Worm (Caenorhabditis elegans) whole organism, young adult: ENCODE data around the gene nfm-1.

Experiments used
- F22D6.2 ChIP-seq: sonication (generic microtip); optimal IDR thresholded peaks from 2 replicates; lab custom pipeline; 2016; ENCODE audit warnings: mild to moderate bottlenecking, missing genetic modification characterization, missing compliant biosample characterization
- K12H6.12 ChIP-seq: fragments of 200-800 bp; sonication (Bioruptor generic); optimal IDR thresholded peaks from 2 replicates; lab custom pipeline; 2018; ENCODE audit warnings: mild to moderate bottlenecking, missing genetic modification characterization, missing compliant biosample characterization
- ama-1 ChIP-seq, 3 experiments: fragments of 150-350 bp in 1 of 3; sonication (generic microtip) in 2 of 3; optimal IDR thresholded peaks; 2 replicates each; lab custom pipeline; 2014 to 2018; ENCODE audit warnings: missing biosample characterization in 2 of 3, missing genetic modification characterization in 2 of 3, missing genetic modification reagents in 2 of 3
- lin-26 ChIP-seq: fragments of 200-800 bp; sonication (Bioruptor generic); IDR thresholded peaks from 2 replicates; pipeline ENCODE4 v1.3.6; 2022; ENCODE audit warnings: missing genetic modification reagents, missing genetic modification characterization, missing compliant biosample characterization
- mes-4 ChIP-seq: sonication (generic microtip); optimal IDR thresholded peaks from 2 replicates; lab custom pipeline; 2016; ENCODE audit warnings: missing genotype, missing genetic modification characterization, missing compliant biosample characterization
- pha-4 ChIP-seq: fragments of 150-350 bp; sonication (generic microtip); optimal IDR thresholded peaks from 2 replicates; lab custom pipeline; 2014; ENCODE audit warnings: missing biosample characterization, missing genetic modification reagents, missing genetic modification characterization
- rcor-1 ChIP-seq: fragments of 200-800 bp; sonication (Bioruptor generic); IDR thresholded peaks from 2 replicates; pipeline ENCODE4 v1.3.6; 2022; ENCODE audit warnings: missing genetic modification reagents, missing genetic modification characterization, missing compliant biosample characterization

DNA sequence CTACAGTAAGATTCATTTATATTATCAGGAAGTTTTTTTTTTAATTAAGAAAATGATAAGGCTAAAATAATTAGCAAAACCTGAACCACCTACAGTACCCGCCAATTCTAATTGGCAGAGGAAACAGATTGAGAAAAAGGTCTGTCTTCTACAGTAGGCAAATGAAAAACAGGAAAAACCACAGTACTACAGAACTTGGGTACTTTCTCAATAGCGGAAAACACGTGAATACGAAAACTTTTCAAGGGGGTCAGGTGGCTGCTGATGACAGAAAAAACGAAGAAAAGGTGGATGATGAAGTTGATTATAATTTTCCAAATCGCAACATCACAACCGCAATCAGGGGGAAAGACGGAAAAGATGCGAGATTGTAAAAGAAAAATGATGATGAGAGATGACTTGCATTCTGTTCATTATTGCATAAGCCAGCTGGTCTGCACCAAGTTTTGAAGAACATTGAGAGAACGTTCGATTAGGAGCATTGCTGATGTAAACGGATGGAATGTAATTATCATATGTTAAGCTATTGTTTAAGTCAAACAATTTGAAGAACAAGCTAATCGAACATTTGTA, 14.8 kb upstream of the nfm-1 start:
- TF ChIP-seq mes-4 (no peak), pha-4 (tag; lab: Kevin White, UChicago) (no peak), rcor-1 (GFP tag; lab: Robert Waterston, UW) (no peak), lin-26 (no peak), K12H6.12 (tag; lab: Kevin White, UChicago) (no peak), ama-1 (optimal IDR thresholded peaks at IDR 0.05; lab: Kevin White, UChicago) (no peak), ama-1 (GFP tag; optimal IDR thresholded peaks at IDR 0.05; lab: Kevin White, UChicago) (no peak), F22D6.2 (tag; lab: Kevin White, UChicago) (no peak)
